Fruit fly (Drosophila melanogaster) whole organism, embryonic: ENCODE results near the gene ec.

ENCODE experiments used
- CG10543 ChIP-seq: fragments of 200-800 bp; sonication (Bioruptor generic); optimal IDR thresholded peaks from 3 replicates; lab custom pipeline; 2017; ENCODE audit warnings: missing biosample characterization, mild to moderate bottlenecking, missing genetic modification characterization, moderate library complexity
- CG10979 ChIP-seq: fragments of 200-800 bp; sonication (Bioruptor generic); optimal IDR thresholded peaks from 2 replicates; lab custom pipeline; 2018; ENCODE audit warnings: missing biosample characterization, mild to moderate bottlenecking, missing genetic modification characterization, moderate library complexity
- CG11504 ChIP-seq: fragments of 200-800 bp; sonication (Bioruptor generic); optimal IDR thresholded peaks from 3 replicates; lab custom pipeline; 2019; ENCODE audit warnings: missing biosample characterization, mild to moderate bottlenecking, missing genetic modification characterization, moderate library complexity
- CG12071 ChIP-seq: fragments of 200-800 bp; sonication (Bioruptor generic); optimal IDR thresholded peaks from 3 replicates; lab custom pipeline; 2018; ENCODE audit warnings: missing biosample characterization, mild to moderate bottlenecking, missing genetic modification characterization
- CG12744 ChIP-seq: fragments of 200-800 bp; sonication (Bioruptor generic); optimal IDR thresholded peaks from 2 replicates; lab custom pipeline; 2016; ENCODE audit warnings: missing biosample characterization, missing genetic modification characterization
- CG12942 ChIP-seq: fragments of 200-800 bp; sonication (Bioruptor generic); optimal IDR thresholded peaks from 3 replicates; lab custom pipeline; 2016; ENCODE audit warnings: missing biosample characterization, missing genetic modification characterization
- CG13287 ChIP-seq: fragments of 200-800 bp; sonication (Bioruptor generic); IDR thresholded peaks from 2 replicates; pipeline ENCODE4 v1.3.6; 2022; ENCODE audit warnings: missing biosample characterization, missing genetic modification characterization; ENCODE audit not compliant: partially characterized antibody
- CG13894 ChIP-seq: fragments of 200-800 bp; sonication (Bioruptor generic); optimal IDR thresholded peaks from 3 replicates; lab custom pipeline; 2018; ENCODE audit warnings: missing biosample characterization, mild to moderate bottlenecking, missing genetic modification characterization, moderate library complexity
- CG15011 ChIP-seq: fragments of 200-800 bp; sonication (Bioruptor generic); optimal IDR thresholded peaks from 3 replicates; lab custom pipeline; 2018; ENCODE audit warnings: missing biosample characterization, mild to moderate bottlenecking, missing genetic modification characterization
- CG15073 ChIP-seq: fragments of 200-800 bp; sonication (Bioruptor generic); optimal IDR thresholded peaks from 2 replicates; lab custom pipeline; 2016; ENCODE audit warnings: missing biosample characterization, missing genetic modification characterization
- CG15269 ChIP-seq: fragments of 200-800 bp; sonication (Bioruptor generic); optimal IDR thresholded peaks from 2 replicates; lab custom pipeline; 2018; ENCODE audit warnings: missing biosample characterization, mild to moderate bottlenecking, missing genetic modification characterization, moderate library complexity
- CG17568 ChIP-seq: fragments of 200-800 bp; sonication (Bioruptor generic); optimal IDR thresholded peaks from 2 replicates; lab custom pipeline; 2018; ENCODE audit warnings: missing biosample characterization, mild to moderate bottlenecking, missing genetic modification characterization, moderate library complexity
- CG1832 ChIP-seq: fragments of 200-800 bp; sonication (Bioruptor generic); optimal IDR thresholded peaks from 2 replicates; lab custom pipeline; 2017; ENCODE audit warnings: missing biosample characterization, mild to moderate bottlenecking, missing genetic modification characterization, inconsistent platforms
- CG18599 ChIP-seq: fragments of 200-800 bp; sonication (Bioruptor generic); optimal IDR thresholded peaks from 3 replicates; lab custom pipeline; 2017; ENCODE audit warnings: missing biosample characterization, missing genetic modification characterization, mild to moderate bottlenecking, moderate library complexity, missing genetic modification reagents
- CG2116 ChIP-seq: fragments of 200-800 bp; sonication (Bioruptor generic); optimal IDR thresholded peaks from 3 replicates; lab custom pipeline; 2018; ENCODE audit warnings: missing biosample characterization, mild to moderate bottlenecking, missing genetic modification characterization
- CG30431 ChIP-seq: fragments of 200-800 bp; sonication (Bioruptor generic); optimal IDR thresholded peaks from 2 replicates; lab custom pipeline; 2017; ENCODE audit warnings: missing biosample characterization, missing genetic modification characterization
- CG3163 ChIP-seq: fragments of 200-800 bp; sonication (Bioruptor generic); optimal IDR thresholded peaks from 3 replicates; lab custom pipeline; 2016; ENCODE audit warnings: missing biosample characterization, missing genetic modification characterization
- CG34224 ChIP-seq: fragments of 200-800 bp; sonication (Bioruptor generic); IDR thresholded peaks from 3 replicates; pipeline ENCODE4 v1.3.6; 2022; ENCODE audit warnings: missing biosample characterization, missing genetic modification characterization; ENCODE audit not compliant: partially characterized antibody
- CG4282 ChIP-seq: fragments of 200-800 bp; sonication (Bioruptor generic); optimal IDR thresholded peaks from 2 replicates; lab custom pipeline; 2016; ENCODE audit warnings: missing biosample characterization, missing genetic modification characterization
- CG6175 ChIP-seq: fragments of 200-800 bp; sonication (Bioruptor generic); IDR thresholded peaks from 3 replicates; pipeline ENCODE4 v1.3.6; 2022; ENCODE audit warnings: missing biosample characterization, missing genetic modification characterization
- CG7786 ChIP-seq: fragments of 200-800 bp; sonication (Bioruptor generic); optimal IDR thresholded peaks from 2 replicates; lab custom pipeline; 2016; ENCODE audit warnings: missing biosample characterization, missing genetic modification characterization
- CG7928 ChIP-seq: fragments of 200-800 bp; sonication (Bioruptor generic); optimal IDR thresholded peaks from 2 replicates; lab custom pipeline; 2017; ENCODE audit warnings: missing biosample characterization, mild to moderate bottlenecking, missing genetic modification characterization
- Deaf1 ChIP-seq: fragments of 200-800 bp; optimal IDR thresholded peaks from 3 replicates; lab custom pipeline; 2019; ENCODE audit warnings: missing biosample characterization, mild to moderate bottlenecking, missing genetic modification characterization, moderate library complexity
- Dip3 ChIP-seq: fragments of 200-800 bp; sonication (Bioruptor generic); optimal IDR thresholded peaks from 3 replicates; lab custom pipeline; 2016; ENCODE audit warnings: missing biosample characterization, missing genetic modification characterization
- Dll ChIP-seq: fragments of 200-800 bp; sonication (Bioruptor generic); IDR thresholded peaks from 4 replicates; pipeline ENCODE4 v1.3.6; 2022; ENCODE audit warnings: missing biosample characterization, missing genetic modification characterization; ENCODE audit not compliant: partially characterized antibody
- Ets97D ChIP-seq: fragments of 200-800 bp; sonication (Bioruptor generic); optimal IDR thresholded peaks from 3 replicates; lab custom pipeline; 2016; ENCODE audit warnings: missing biosample characterization, missing genetic modification characterization
- GATAe ChIP-seq: fragments of 200-800 bp; sonication (Bioruptor generic); conservative IDR thresholded peaks from 2 replicates; pipeline ENCODE4 v1.3.6; 2022; ENCODE audit warnings: missing biosample characterization, missing genetic modification characterization
- Jarid2 ChIP-seq: fragments of 200-800 bp; sonication (Bioruptor generic); optimal IDR thresholded peaks from 3 replicates; lab custom pipeline; 2017; ENCODE audit warnings: mild to moderate bottlenecking, missing biosample characterization, missing genetic modification reagents, missing genetic modification characterization
- NC2β ChIP-seq: fragments of 200-800 bp; sonication (Bioruptor generic); optimal IDR thresholded peaks from 2 replicates; lab custom pipeline; 2016; ENCODE audit warnings: missing biosample characterization, missing genetic modification characterization
- NK7.1 ChIP-seq: fragments of 200-800 bp; sonication (Bioruptor generic); optimal IDR thresholded peaks from 3 replicates; lab custom pipeline; 2016; ENCODE audit warnings: missing biosample characterization, missing genetic modification characterization
- Scr ChIP-seq: fragments of 200-800 bp; sonication (Bioruptor generic); IDR thresholded peaks from 2 replicates; pipeline ENCODE4 v1.3.6; 2022; ENCODE audit warnings: missing biosample characterization, missing genetic modification characterization; ENCODE audit not compliant: partially characterized antibody
- ara ChIP-seq: fragments of 200-800 bp; sonication (Bioruptor generic); IDR thresholded peaks from 2 replicates; pipeline ENCODE4 v1.3.6; 2022; ENCODE audit warnings: missing biosample characterization, missing genetic modification characterization
- az2 ChIP-seq: fragments of 200-800 bp; sonication (Bioruptor generic); optimal IDR thresholded peaks from 3 replicates; lab custom pipeline; 2016; ENCODE audit warnings: missing biosample characterization, missing genetic modification characterization
- caup ChIP-seq: fragments of 200-800 bp; sonication (Bioruptor generic); optimal IDR thresholded peaks from 3 replicates; lab custom pipeline; 2017; ENCODE audit warnings: missing biosample characterization, mild to moderate bottlenecking, missing genetic modification characterization, moderate library complexity; ENCODE audit not compliant: severe bottlenecking
- chinmo ChIP-seq: fragments of 200-800 bp; sonication (Bioruptor generic); IDR thresholded peaks from 4 replicates; pipeline ENCODE4 v1.3.6; 2022; ENCODE audit warnings: missing biosample characterization, missing genetic modification characterization; ENCODE audit not compliant: partially characterized antibody
- ems ChIP-seq: fragments of 200-800 bp; sonication (Bioruptor generic); optimal IDR thresholded peaks from 3 replicates; lab custom pipeline; 2016; ENCODE audit warnings: missing biosample characterization, missing genetic modification characterization
- gce ChIP-seq: fragments of 200-800 bp; sonication (Bioruptor generic); IDR thresholded peaks from 3 replicates; pipeline ENCODE4 v1.3.6; 2022; ENCODE audit warnings: missing biosample characterization, missing genetic modification characterization
- hbn ChIP-seq: fragments of 200-800 bp; sonication (Bioruptor generic); IDR thresholded peaks from 2 replicates; pipeline ENCODE4 v1.3.6; 2022; ENCODE audit warnings: missing biosample characterization, missing genetic modification characterization; ENCODE audit not compliant: partially characterized antibody
- lilli ChIP-seq: fragments of 200-800 bp; sonication (Bioruptor generic); optimal IDR thresholded peaks from 3 replicates; lab custom pipeline; 2016; ENCODE audit warnings: missing biosample characterization, missing genetic modification characterization
- oc ChIP-seq: fragments of 200-800 bp; sonication (Bioruptor generic); optimal IDR thresholded peaks from 2 replicates; lab custom pipeline; 2018; ENCODE audit warnings: missing biosample characterization, mild to moderate bottlenecking, missing genetic modification characterization, moderate library complexity
- odd ChIP-seq: fragments of 200-800 bp; sonication (Bioruptor generic); optimal IDR thresholded peaks from 2 replicates; lab custom pipeline; 2017; ENCODE audit warnings: missing biosample characterization, mild to moderate bottlenecking, missing genetic modification characterization
- otp ChIP-seq: fragments of 200-800 bp; sonication (Bioruptor generic); IDR thresholded peaks from 3 replicates; pipeline ENCODE4, ENCODE4 v1.3.6; 2022; ENCODE audit warnings: missing biosample characterization, missing genetic modification characterization
- phol ChIP-seq: fragments of 200-800 bp; sonication (Bioruptor generic); optimal IDR thresholded peaks from 3 replicates; lab custom pipeline; 2018; ENCODE audit warnings: missing biosample characterization, mild to moderate bottlenecking, missing genetic modification characterization, moderate library complexity
- psq ChIP-seq: fragments of 200-800 bp; sonication (Bioruptor generic); optimal IDR thresholded peaks from 2 replicates; lab custom pipeline; 2017; ENCODE audit warnings: missing biosample characterization, missing genetic modification characterization
- pum ChIP-seq: fragments of 200-800 bp; sonication (Bioruptor generic); optimal IDR thresholded peaks from 2 replicates; lab custom pipeline; 2016; ENCODE audit warnings: missing biosample characterization, missing genetic modification characterization
- scrt ChIP-seq: fragments of 200-800 bp; sonication (Bioruptor generic); optimal IDR thresholded peaks from 2 replicates; lab custom pipeline; 2018; ENCODE audit warnings: missing biosample characterization, mild to moderate bottlenecking, missing genetic modification characterization, moderate library complexity
- sqz ChIP-seq: fragments of 200-800 bp; sonication (Bioruptor generic); optimal IDR thresholded peaks from 3 replicates; lab custom pipeline; 2018; ENCODE audit warnings: missing biosample characterization, mild to moderate bottlenecking, missing genetic modification characterization
- trem ChIP-seq: fragments of 200-800 bp; optimal IDR thresholded peaks from 3 replicates; lab custom pipeline; 2019; ENCODE audit warnings: missing biosample characterization, mild to moderate bottlenecking, missing genetic modification characterization, moderate library complexity
- tup ChIP-seq: fragments of 200-800 bp; sonication (Bioruptor generic); optimal IDR thresholded peaks from 2 replicates; lab custom pipeline; 2016; ENCODE audit warnings: missing biosample characterization, mild to moderate bottlenecking, missing genetic modification characterization, moderate library complexity

Gene ec

dm6 chrX:3811340-3811788 lies at the start of gene ec (continued):
- peak; percentile 29 for TF ChIP-seq CG15269
- peak; percentile 30 for TF ChIP-seq phol (tag; lab: Kevin White, UChicago)
- TF ChIP-seq pum (GFP tag; lab: Kevin White, UChicago) = no peak
- peak; percentile 17 for TF ChIP-seq odd
- peak; percentile 41 for TF ChIP-seq CG2116
- TF ChIP-seq CG7928 (GFP tag; lab: Kevin White, UChicago) = peak; percentile 14
- TF ChIP-seq tup (GFP tag; lab: Kevin White, UChicago) = no peak
- no peak for TF ChIP-seq CG7786
- TF ChIP-seq oc (tag; lab: Kevin White, UChicago) = peak; percentile 40
- TF ChIP-seq sqz (GFP tag; lab: Kevin White, UChicago) = no peak
- no peak for TF ChIP-seq CG1832 (GFP tag; lab: Kevin White, UChicago)
- 0 out of 3 replicates have a peak, but pooled peaks have one; percentile 39 for TF ChIP-seq otp
- TF ChIP-seq Deaf1 (tag; lab: Kevin White, UChicago) = peak; percentile 66
- TF ChIP-seq caup (GFP tag; lab: Kevin White, UChicago) = peak; percentile 8
- no peak for TF ChIP-seq CG15011
- TF ChIP-seq CG10979 (tag; lab: Kevin White, UChicago) = peak; percentile 4
- no peak for TF ChIP-seq CG30431
- no peak for TF ChIP-seq NK7.1
- TF ChIP-seq trem (tag; lab: Kevin White, UChicago) = peak; percentile 55
- TF ChIP-seq CG12942 (GFP tag; lab: Kevin White, UChicago) = no peak
- peak; percentile 44 for TF ChIP-seq CG10543 (GFP tag; lab: Kevin White, UChicago)
- TF ChIP-seq CG13287 (GFP tag; lab: Robert Waterston, UW) = peak; percentile 61
- peak; percentile 45; the same call in 1 of the 2 replicates for TF ChIP-seq Scr (GFP tag; lab: Robert Waterston, UW)
- 0 out of 2 replicates have a peak, but pooled peaks have one; percentile 36 for TF ChIP-seq ara (GFP tag; lab: Robert Waterston, UW)
- TF ChIP-seq CG17568 (GFP tag; lab: Kevin White, UChicago) = no peak
- no peak for TF ChIP-seq hbn (GFP tag; lab: Robert Waterston, UW)
- peak; percentile 19 for TF ChIP-seq scrt (GFP tag; lab: Kevin White, UChicago)
- peak; percentile 31 for TF ChIP-seq lilli (GFP tag; lab: Kevin White, UChicago)
- peak; percentile 3 for TF ChIP-seq psq (GFP tag; lab: Kevin White, UChicago)
- peak; percentile 98 for TF ChIP-seq chinmo (GFP tag; lab: Robert Waterston, UW)
- peak; percentile 26 for TF ChIP-seq CG13894 (tag; lab: Kevin White, UChicago)
- peak; percentile 26 for TF ChIP-seq CG11504
- no peak for TF ChIP-seq NC2β (GFP tag; lab: Kevin White, UChicago)
- peak; percentile 31 for TF ChIP-seq CG18599 (GFP tag; lab: Kevin White, UChicago)
- no peak for TF ChIP-seq ems
- no peak for TF ChIP-seq Dll (GFP tag; lab: Robert Waterston, UW)
- TF ChIP-seq GATAe (GFP tag; lab: Robert Waterston, UW) = no peak
- TF ChIP-seq CG4282 (GFP tag; lab: Kevin White, UChicago) = peak; percentile 22
- peak; percentile 47 for TF ChIP-seq CG3163
- TF ChIP-seq Dip3 = peak; percentile 35
- no peak; the same call in 2 of the 3 replicates for TF ChIP-seq gce (GFP tag; lab: Robert Waterston, UW)
- TF ChIP-seq CG34224 (GFP tag; lab: Robert Waterston, UW) = 0 out of 3 replicates have a peak, but pooled peaks have one; percentile 15
- peak; percentile 49 for TF ChIP-seq CG12071 (GFP tag; lab: Kevin White, UChicago)
- TF ChIP-seq CG12744 (GFP tag; lab: Kevin White, UChicago) = no peak
- TF ChIP-seq CG15073 (GFP tag; lab: Kevin White, UChicago) = no peak
- peak; percentile 99 for TF ChIP-seq Jarid2 (GFP tag; lab: Kevin White, UChicago)
- peak; percentile 29; the same call in 1 of the 3 replicates for TF ChIP-seq CG6175 (GFP tag; lab: Robert Waterston, UW)
- no peak for TF ChIP-seq az2
- peak; percentile 84 for TF ChIP-seq Ets97D (GFP tag; lab: Kevin White, UChicago)
